Worm (Caenorhabditis elegans) whole organism, early embryonic: Measurements from ENCODE around the gene C30F2.5.

Experiments
- B0310.2 ChIP-seq: sonication (generic microtip); optimal IDR thresholded peaks from 2 replicates; lab custom pipeline; 2016; ENCODE audit warnings: mild to moderate bottlenecking, missing genetic modification characterization, missing compliant biosample characterization
- F13C5.2 ChIP-seq: sonication (generic microtip); optimal IDR thresholded peaks from 2 replicates; lab custom pipeline; 2017; ENCODE audit warnings: mild to moderate bottlenecking, missing genetic modification characterization, inconsistent platforms, missing compliant biosample characterization
- aly-1 ChIP-seq: sonication (generic microtip); optimal IDR thresholded peaks from 2 replicates; lab custom pipeline; 2016; ENCODE audit warnings: missing genetic modification characterization, missing compliant biosample characterization
- ama-1 ChIP-seq: fragments of 150-350 bp; optimal IDR thresholded peaks from 2 replicates; lab custom pipeline; 2014
- ceh-13 ChIP-seq: fragments of 200-800 bp; sonication (Bioruptor generic); optimal IDR thresholded peaks from 2 replicates; lab custom pipeline; 2018; ENCODE audit warnings: mild to moderate bottlenecking, missing genetic modification characterization, missing compliant biosample characterization
- ceh-36 ChIP-seq: sonication (generic microtip); optimal IDR thresholded peaks from 2 replicates; lab custom pipeline; 2016; ENCODE audit warnings: missing genetic modification characterization, inconsistent platforms, missing compliant biosample characterization
- ets-7 ChIP-seq: sonication (generic microtip); optimal IDR thresholded peaks from 2 replicates; lab custom pipeline; 2016; ENCODE audit warnings: missing genotype, missing genetic modification characterization, missing compliant biosample characterization
- flt-1 ChIP-seq: fragments of 200-800 bp; sonication (Bioruptor generic); IDR thresholded peaks from 2 replicates; pipeline ENCODE4 v1.3.6; 2022; ENCODE audit warnings: missing genetic modification characterization, missing compliant biosample characterization
- hmbx-1 ChIP-seq: sonication (generic microtip); optimal IDR thresholded peaks from 2 replicates; lab custom pipeline; 2016; ENCODE audit warnings: mild to moderate bottlenecking, missing genetic modification characterization, missing compliant biosample characterization
- hmg-4 ChIP-seq: fragments of 200-800 bp; sonication (Bioruptor generic); optimal IDR thresholded peaks from 2 replicates; lab custom pipeline; 2018; ENCODE audit warnings: mild to moderate bottlenecking, missing genetic modification characterization, missing compliant biosample characterization
- hnd-1 ChIP-seq: sonication (generic microtip); optimal IDR thresholded peaks from 2 replicates; lab custom pipeline; 2016; ENCODE audit warnings: missing genetic modification characterization, missing compliant biosample characterization
- pes-1 ChIP-seq: fragments of 200-800 bp; sonication (Bioruptor generic); IDR thresholded peaks from 2 replicates; pipeline ENCODE4 v1.3.6; 2022; ENCODE audit warnings: missing genetic modification reagents, missing genetic modification characterization, missing compliant biosample characterization
- scrt-1 ChIP-seq: fragments of 200-800 bp; sonication (Bioruptor generic); IDR thresholded peaks from 2 replicates; pipeline ENCODE4 v1.3.6; 2022; ENCODE audit warnings: missing genetic modification characterization, missing compliant biosample characterization
- tbx-11 ChIP-seq: fragments of 200-800 bp; sonication (Bioruptor generic); IDR thresholded peaks from 2 replicates; pipeline ENCODE4 v1.3.6; 2022; ENCODE audit warnings: missing genetic modification characterization, missing compliant biosample characterization

ce11 chrX:16085094-16085493 lies 9.4 kb upstream of the C30F2.5 start, which contains the start of gene C30F2.2:
- TF ChIP-seq pes-1 (GFP tag; lab: Robert Waterston, UW) (no peak), ama-1 (no peak), ceh-36 (tag; lab: Kevin White, UChicago) (no peak), hnd-1 (tag; lab: Kevin White, UChicago) (no peak), hmbx-1 (tag; lab: Kevin White, UChicago) (no peak), scrt-1 (no peak), ets-7 (tag; lab: Kevin White, UChicago) (no peak), B0310.2 (tag; lab: Kevin White, UChicago) (no peak), hmg-4 (GFP tag; lab: Kevin White, UChicago) (no peak), flt-1 (GFP tag; lab: Robert Waterston, UW) (no peak), aly-1 (no peak), ceh-13 (no peak), F13C5.2 (tag; lab: Kevin White, UChicago) (no peak), tbx-11 (GFP tag; lab: Robert Waterston, UW) (no peak)
